Worm (Caenorhabditis elegans) whole organism, L4 larva: ENCODE data around the gene Y62H9A.9.
A peak's percentile ranks its signal among the peaks of the same experiment; 100 is the strongest.

Experiments
- F10B5.3 ChIP-seq: sonication (generic microtip); optimal IDR thresholded peaks from 2 replicates; lab custom pipeline; 2016; ENCODE audit warnings: mild to moderate bottlenecking, missing genetic modification characterization, missing compliant biosample characterization
- T20F7.1 ChIP-seq: fragments of 200-800 bp; sonication (Bioruptor generic); optimal IDR thresholded peaks from 2 replicates; lab custom pipeline; 2018; ENCODE audit warnings: mild to moderate bottlenecking, missing genetic modification characterization, missing compliant biosample characterization
- T26A8.4 ChIP-seq: fragments of 200-800 bp; sonication (Bioruptor generic); IDR thresholded peaks from 2 replicates; pipeline ENCODE4 v1.3.6; 2022; ENCODE audit warnings: missing genetic modification characterization, missing compliant biosample characterization
- Y105C5A.15 ChIP-seq: fragments of 200-800 bp; sonication (Bioruptor generic); IDR thresholded peaks from 2 replicates; pipeline ENCODE4 v1.3.6; 2022; ENCODE audit warnings: missing genetic modification characterization, missing compliant biosample characterization
- Y5F2A.4 ChIP-seq: fragments of 200-800 bp; sonication (Bioruptor generic); optimal IDR thresholded peaks from 2 replicates; lab custom pipeline; 2018; ENCODE audit warnings: mild to moderate bottlenecking, missing genetic modification characterization, missing compliant biosample characterization
- Y75B8A.6 ChIP-seq: fragments of 200-800 bp; sonication (Bioruptor generic); IDR thresholded peaks from 2 replicates; pipeline ENCODE4 v1.3.6; 2022; ENCODE audit warnings: missing genetic modification reagents, missing genetic modification characterization, missing compliant biosample characterization
- ZK337.2 ChIP-seq: fragments of 200-800 bp; sonication (Bioruptor generic); IDR thresholded peaks from 2 replicates; pipeline ENCODE4 v1.3.6; 2022; ENCODE audit warnings: missing genetic modification reagents, missing genetic modification characterization, missing compliant biosample characterization
- aha-1 ChIP-seq: fragments of 150-350 bp; peaks from one replicate; lab custom pipeline; 2014; ENCODE audit warnings: missing biosample characterization, missing genetic modification characterization
- aly-2 ChIP-seq: sonication (generic microtip); optimal IDR thresholded peaks from 2 replicates; lab custom pipeline; 2018; ENCODE audit warnings: missing biosample characterization, missing genetic modification characterization
- attf-4 ChIP-seq: sonication (generic microtip); optimal IDR thresholded peaks from 3 replicates; lab custom pipeline; 2017; ENCODE audit warnings: missing biosample characterization, missing genetic modification characterization
- ceh-20 ChIP-seq: fragments of 200-800 bp; sonication (Bioruptor generic); IDR thresholded peaks from 2 replicates; pipeline ENCODE4 v1.3.6; 2022; ENCODE audit warnings: missing genetic modification reagents, missing genetic modification characterization, missing compliant biosample characterization
- ceh-28 ChIP-seq: fragments of 150-350 bp; optimal IDR thresholded peaks from 2 replicates; lab custom pipeline; 2014; ENCODE audit warnings: missing biosample characterization, missing genetic modification reagents, missing genetic modification characterization
- ceh-32 ChIP-seq: sonication (generic microtip); optimal IDR thresholded peaks from 2 replicates; lab custom pipeline; 2016; ENCODE audit warnings: mild to moderate bottlenecking, missing genetic modification characterization, missing compliant biosample characterization; ENCODE audit not compliant: poor library complexity
- ceh-44 ChIP-seq: fragments of 200-800 bp; sonication (Bioruptor generic); IDR thresholded peaks from 2 replicates; pipeline ENCODE4 v1.3.6; 2022; ENCODE audit warnings: missing genetic modification reagents, missing genetic modification characterization, missing compliant biosample characterization
- ceh-62 ChIP-seq: sonication (generic microtip); optimal IDR thresholded peaks from 2 replicates; lab custom pipeline; 2017; ENCODE audit warnings: missing biosample characterization, missing genetic modification characterization
- daf-19 ChIP-seq: fragments of 200-800 bp; sonication (Bioruptor generic); conservative IDR thresholded peaks from 2 replicates; pipeline ENCODE4 v1.3.6; 2022; ENCODE audit warnings: missing genetic modification characterization, missing compliant biosample characterization
- daf-8 ChIP-seq: fragments of 200-800 bp; sonication (Bioruptor generic); IDR thresholded peaks from 2 replicates; pipeline ENCODE4 v1.3.6; 2022; ENCODE audit warnings: missing genetic modification characterization, missing compliant biosample characterization
- dmd-6 ChIP-seq: fragments of 200-800 bp; sonication (Bioruptor generic); IDR thresholded peaks from 2 replicates; pipeline ENCODE4 v1.3.6; 2022; ENCODE audit warnings: missing genetic modification reagents, missing genetic modification characterization, missing compliant biosample characterization
- dpl-1 ChIP-seq: fragments of 150-350 bp; optimal IDR thresholded peaks from 2 replicates; lab custom pipeline; 2014; ENCODE audit warnings: missing biosample characterization, missing genetic modification reagents, missing genetic modification characterization
- egl-43 ChIP-seq: fragments of 200-800 bp; sonication (Bioruptor generic); IDR thresholded peaks from 2 replicates; pipeline ENCODE4 v1.3.6; 2022; ENCODE audit warnings: missing genetic modification reagents, missing genetic modification characterization, missing compliant biosample characterization
- fkh-10 ChIP-seq: fragments of 150-350 bp; optimal IDR thresholded peaks from 2 replicates; lab custom pipeline; 2014; ENCODE audit warnings: missing biosample characterization, missing genetic modification reagents, missing genetic modification characterization
- hlh-30 ChIP-seq: sonication (generic microtip); optimal IDR thresholded peaks from 2 replicates; lab custom pipeline; 2017; ENCODE audit warnings: antibody characterized with exemption, mild to moderate bottlenecking, missing genetic modification characterization, missing compliant biosample characterization; ENCODE audit not compliant: insufficient read depth
- jun-1 ChIP-seq: fragments of 150-350 bp; optimal IDR thresholded peaks from 2 replicates; lab custom pipeline; 2014; ENCODE audit warnings: missing biosample characterization, missing genetic modification reagents, missing genetic modification characterization
- lin-1 ChIP-seq: fragments of 200-800 bp; sonication (Bioruptor generic); IDR thresholded peaks from 2 replicates; pipeline ENCODE4 v1.3.6; 2022; ENCODE audit warnings: missing genetic modification reagents, missing genetic modification characterization, missing compliant biosample characterization
- lin-38 ChIP-seq: fragments of 200-800 bp; sonication (Bioruptor generic); IDR thresholded peaks from 2 replicates; pipeline ENCODE4 v1.3.6; 2022; ENCODE audit warnings: missing genetic modification reagents, missing genetic modification characterization, missing compliant biosample characterization
- lir-3 ChIP-seq: sonication (generic microtip); optimal IDR thresholded peaks from 2 replicates; lab custom pipeline; 2016; ENCODE audit warnings: mild to moderate bottlenecking, missing genetic modification characterization, missing compliant biosample characterization
- lsy-2 ChIP-seq, 2 experiments: fragments of 150-350 bp in 1 of 2; sonication (generic microtip) in 1 of 2; optimal IDR thresholded peaks; 2 replicates each; lab custom pipeline; 2014 to 2017; ENCODE audit warnings: missing biosample characterization in 2 of 2, missing genetic modification characterization in 2 of 2
- madf-9 ChIP-seq: fragments of 200-800 bp; sonication (Bioruptor generic); conservative IDR thresholded peaks from 2 replicates; pipeline ENCODE4 v1.3.6; 2022; ENCODE audit warnings: missing genetic modification reagents, missing genetic modification characterization, missing compliant biosample characterization
- mdl-1 ChIP-seq, 2 experiments: fragments of 150-350 bp in 1 of 2; sonication (generic microtip) in 1 of 2; optimal IDR thresholded peaks; 2 replicates each; lab custom pipeline; 2014 to 2017; ENCODE audit warnings: missing biosample characterization in 2 of 2, missing genetic modification characterization in 2 of 2
- mdt-29 ChIP-seq: fragments of 200-800 bp; sonication (Bioruptor generic); IDR thresholded peaks from 2 replicates; pipeline ENCODE4 v1.3.6; 2022; ENCODE audit warnings: missing genetic modification reagents, missing genetic modification characterization, missing compliant biosample characterization
- mxl-2 ChIP-seq: fragments of 200-800 bp; sonication (Bioruptor generic); conservative IDR thresholded peaks from 2 replicates; pipeline ENCODE4 v1.3.6; 2022; ENCODE audit warnings: missing genetic modification reagents, missing genetic modification characterization, missing compliant biosample characterization
- nhr-10 ChIP-seq: fragments of 150-350 bp; optimal IDR thresholded peaks from 2 replicates; lab custom pipeline; 2014; ENCODE audit warnings: missing biosample characterization, missing genetic modification characterization
- nhr-102 ChIP-seq: sonication (generic microtip); optimal IDR thresholded peaks from 2 replicates; lab custom pipeline; 2016; ENCODE audit warnings: mild to moderate bottlenecking, missing genetic modification characterization, moderate library complexity, missing compliant biosample characterization
- nhr-11 ChIP-seq: fragments of 150-350 bp; optimal IDR thresholded peaks from 2 replicates; lab custom pipeline; 2014; ENCODE audit warnings: missing biosample characterization, missing genetic modification characterization
- nhr-111 ChIP-seq: fragments of 200-800 bp; sonication (Bioruptor generic); optimal IDR thresholded peaks from 2 replicates; lab custom pipeline; 2018; ENCODE audit warnings: mild to moderate bottlenecking, missing genetic modification characterization, missing compliant biosample characterization
- nhr-28 ChIP-seq: fragments of 150-350 bp; optimal IDR thresholded peaks from 2 replicates; lab custom pipeline; 2014; ENCODE audit warnings: missing biosample characterization, missing genetic modification characterization
- nhr-41 ChIP-seq: fragments of 200-800 bp; sonication (Bioruptor generic); IDR thresholded peaks from 2 replicates; pipeline ENCODE4 v1.3.6; 2022; ENCODE audit warnings: missing genetic modification reagents, missing genetic modification characterization, missing compliant biosample characterization
- nhr-48 ChIP-seq: sonication (generic microtip); optimal IDR thresholded peaks from 2 replicates; lab custom pipeline; 2016; ENCODE audit warnings: mild to moderate bottlenecking, missing genetic modification characterization, missing compliant biosample characterization
- nhr-6 ChIP-seq: fragments of 150-350 bp; optimal IDR thresholded peaks from 2 replicates; lab custom pipeline; 2014; ENCODE audit warnings: missing biosample characterization, missing genetic modification characterization
- nhr-76 ChIP-seq: fragments of 150-350 bp; optimal IDR thresholded peaks from 2 replicates; lab custom pipeline; 2014; ENCODE audit warnings: missing biosample characterization, missing genetic modification characterization
- saeg-2 ChIP-seq: fragments of 200-800 bp; sonication (Bioruptor generic); IDR thresholded peaks from 2 replicates; pipeline ENCODE4 v1.3.6; 2022; ENCODE audit warnings: missing genetic modification reagents, missing genetic modification characterization, missing compliant biosample characterization
- sdz-12 ChIP-seq: fragments of 200-800 bp; sonication (Bioruptor generic); optimal IDR thresholded peaks from 2 replicates; lab custom pipeline; 2018; ENCODE audit warnings: mild to moderate bottlenecking, missing genetic modification characterization, missing compliant biosample characterization
- set-16 ChIP-seq: fragments of 200-800 bp; sonication (Bioruptor generic); IDR thresholded peaks from 2 replicates; pipeline ENCODE4 v1.3.6; 2022; ENCODE audit warnings: missing genetic modification reagents, missing genetic modification characterization, missing compliant biosample characterization
- snpc-1.2 ChIP-seq: fragments of 200-800 bp; sonication (Bioruptor generic); IDR thresholded peaks from 2 replicates; pipeline ENCODE4 v1.3.6; 2022; ENCODE audit warnings: missing genetic modification reagents, missing genetic modification characterization, missing compliant biosample characterization
- snpc-4 ChIP-seq: fragments of 150-350 bp; optimal IDR thresholded peaks from 2 replicates; lab custom pipeline; 2014; ENCODE audit warnings: missing biosample characterization, missing genetic modification characterization
- spr-1 ChIP-seq: sonication (generic microtip); optimal IDR thresholded peaks from 2 replicates; lab custom pipeline; 2016; ENCODE audit warnings: mild to moderate bottlenecking, missing genetic modification characterization, missing compliant biosample characterization
- tag-97 ChIP-seq: fragments of 200-800 bp; sonication (Bioruptor generic); IDR thresholded peaks from 2 replicates; pipeline ENCODE4 v1.3.6; 2022; ENCODE audit warnings: missing genetic modification characterization, missing compliant biosample characterization
- tra-1 ChIP-seq: fragments of 200-800 bp; sonication (Bioruptor generic); IDR thresholded peaks from 2 replicates; pipeline ENCODE4 v1.3.6; 2022; ENCODE audit warnings: missing genetic modification reagents, missing genetic modification characterization, missing compliant biosample characterization
- unc-39 ChIP-seq: sonication (generic microtip); optimal IDR thresholded peaks from 2 replicates; lab custom pipeline; 2017; ENCODE audit warnings: missing biosample characterization, missing genetic modification characterization
- zag-1 ChIP-seq: fragments of 150-350 bp; optimal IDR thresholded peaks from 2 replicates; lab custom pipeline; 2014; ENCODE audit warnings: missing biosample characterization, missing genetic modification characterization
- ztf-7 ChIP-seq: fragments of 150-350 bp; optimal IDR thresholded peaks from 2 replicates; lab custom pipeline; 2014; ENCODE audit warnings: missing biosample characterization, missing genetic modification characterization

Gene Y62H9A.9

DNA sequence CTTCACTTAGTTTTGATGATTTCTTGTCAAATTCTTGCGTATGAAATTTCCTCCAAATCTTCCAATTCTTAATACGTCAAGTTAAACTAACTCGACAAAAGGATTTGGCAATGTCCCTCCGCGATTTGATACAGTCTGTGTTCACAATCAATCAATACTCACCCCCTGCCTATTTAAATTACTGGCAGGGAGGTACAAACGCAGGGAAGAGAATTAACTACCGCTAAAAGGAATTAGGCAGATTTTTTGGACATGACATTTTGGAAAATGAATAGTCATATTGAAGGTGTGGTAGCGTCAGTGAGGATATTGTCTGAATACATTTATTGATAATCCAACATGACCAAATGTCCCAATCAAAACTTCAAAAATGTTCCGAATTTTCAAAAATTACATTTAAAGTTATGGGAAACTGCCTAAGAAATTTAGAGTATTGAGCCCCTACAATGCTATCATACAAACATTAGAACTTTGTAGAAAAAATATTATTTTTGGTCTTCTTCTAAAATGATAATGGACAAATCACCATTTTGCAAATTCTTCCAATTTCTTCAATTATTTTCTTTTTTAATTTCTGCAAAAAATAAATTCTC, 39.5 kb upstream of the Y62H9A.9 start (continued):
- TF ChIP-seq nhr-28 (tag; lab: Kevin White, UChicago) (peak; percentile 95), saeg-2 (GFP tag; lab: Robert Waterston, UW) (peak; percentile 95), hlh-30 (peak; percentile 94), ceh-20 (GFP tag; lab: Robert Waterston, UW) (peak; percentile 95), ZK337.2 (peak; percentile 83), lir-3 (tag; lab: Kevin White, UChicago) (peak; percentile 90), jun-1 (tag; lab: Kevin White, UChicago) (peak; percentile 99), Y5F2A.4 (GFP tag; lab: Kevin White, UChicago) (peak; percentile 91), ztf-7 (tag; lab: Kevin White, UChicago) (peak; percentile 97), spr-1 (tag; lab: Kevin White, UChicago) (peak; percentile 97), mxl-2 (GFP tag; lab: Robert Waterston, UW) (peak; percentile 84), aly-2 (no peak), madf-9 (GFP tag; lab: Robert Waterston, UW) (peak; percentile 97), sdz-12 (GFP tag; lab: Kevin White, UChicago) (peak; percentile 91), T20F7.1 (GFP tag; lab: Kevin White, UChicago) (peak; percentile 91), unc-39 (peak; percentile 92), aha-1 (tag; lab: Kevin White, UChicago) (peak; percentile 100), nhr-102 (tag; lab: Kevin White, UChicago) (peak; percentile 99), fkh-10 (GFP tag; lab: Kevin White, UChicago) (peak; percentile 98), set-16 (GFP tag; lab: Robert Waterston, UW) (no peak), F10B5.3 (tag; lab: Kevin White, UChicago) (peak; percentile 96), nhr-111 (GFP tag; lab: Kevin White, UChicago) (peak; percentile 36), snpc-1.2 (GFP tag; lab: Robert Waterston, UW) (no peak; the same call in 1 of the 2 replicates), egl-43 (peak; percentile 98), ceh-62 (tag; lab: Kevin White, UChicago) (no peak), tag-97 (no peak), nhr-48 (peak; percentile 98), lin-1 (GFP tag; lab: Robert Waterston, UW) (peak; percentile 95), dpl-1 (GFP tag; lab: Kevin White, UChicago) (peak; percentile 76), daf-8 (GFP tag; lab: Robert Waterston, UW) (no peak), ceh-28 (tag; lab: Kevin White, UChicago) (peak; percentile 99), ceh-44 (GFP tag; lab: Robert Waterston, UW) (no peak), snpc-4 (tag; lab: Kevin White, UChicago) (peak; percentile 53), nhr-10 (tag; lab: Kevin White, UChicago) (peak; percentile 99), lsy-2 (tag; optimal IDR thresholded peaks at IDR 0.05; lab: Kevin White, UChicago) (peak; percentile 96 to 97), dmd-6 (peak; percentile 97), T26A8.4 (GFP tag; lab: Robert Waterston, UW) (peak; percentile 99)

DNA sequence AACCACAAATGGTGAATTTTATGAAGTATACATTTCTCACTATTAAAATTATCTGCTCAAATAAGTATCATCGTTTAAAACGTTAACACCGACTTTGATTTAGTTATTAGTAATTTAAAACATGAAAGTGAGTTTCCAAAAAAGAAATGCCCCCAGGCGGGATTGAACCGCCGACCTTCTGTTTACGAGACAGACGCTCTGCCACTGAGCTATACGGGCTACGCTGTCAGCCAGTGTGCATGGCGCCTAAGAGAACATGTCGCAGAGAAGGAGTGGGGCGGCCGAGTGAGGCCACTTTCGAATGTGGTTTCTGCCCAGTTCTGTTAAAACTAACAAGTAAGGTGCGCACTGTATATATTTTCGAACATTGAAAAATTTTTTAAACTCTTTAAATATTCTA, 37.0 kb upstream of the Y62H9A.9 start:
- TF ChIP-seq nhr-11 (tag; lab: Kevin White, UChicago), result no peak
- TF ChIP-seq Y75B8A.6 (GFP tag; lab: Robert Waterston, UW), result 0 out of 2 replicates have a peak, but pooled peaks have one; percentile 12
- no peak for TF ChIP-seq daf-19 (GFP tag; lab: Robert Waterston, UW)
- TF ChIP-seq mdl-1 (tag; optimal IDR thresholded peaks at IDR 0.05; lab: Kevin White, UChicago), result no peak
- TF ChIP-seq mdt-29, result no peak; the same call in 1 of the 2 replicates
- TF ChIP-seq lin-38, result peak; percentile 71
- TF ChIP-seq nhr-41, result 0 out of 2 replicates have a peak, but pooled peaks have one; percentile 33
- peak; percentile 79 for TF ChIP-seq madf-9 (GFP tag; lab: Robert Waterston, UW)
- TF ChIP-seq nhr-76 (tag; lab: Kevin White, UChicago), result no peak
- TF ChIP-seq attf-4 (tag; lab: Kevin White, UChicago), result no peak
- TF ChIP-seq ztf-7 (tag; lab: Kevin White, UChicago), result peak; percentile 31
- TF ChIP-seq nhr-6, result peak; percentile 29
- TF ChIP-seq ceh-32, result no peak
- peak; percentile 72; the same call in 1 of the 2 replicates for TF ChIP-seq tra-1 (GFP tag; lab: Robert Waterston, UW)
- TF ChIP-seq zag-1, result no peak
- peak; percentile 66; the same call in 1 of the 2 replicates for TF ChIP-seq dmd-6
- peak; percentile 61 for TF ChIP-seq F10B5.3 (tag; lab: Kevin White, UChicago)
- TF ChIP-seq snpc-4 (tag; lab: Kevin White, UChicago), result no peak
- TF ChIP-seq Y105C5A.15, result peak; percentile 51; the same call in 1 of the 2 replicates
